Fruit fly (Drosophila melanogaster) whole organism, embryonic: Measurements from ENCODE around the gene Pex7.
A peak's percentile ranks its signal among the peaks of the same experiment; 100 is the strongest.

Source experiments
- Atf6 ChIP-seq: fragments of 200-800 bp; sonication (Bioruptor generic); IDR thresholded peaks from 2 replicates; pipeline ENCODE4 v1.3.6; 2022; ENCODE audit warnings: missing biosample characterization, missing genetic modification characterization
- C15 ChIP-seq: fragments of 200-800 bp; sonication (Bioruptor generic); IDR thresholded peaks from 3 replicates; pipeline ENCODE4 v1.3.6; 2022; ENCODE audit warnings: missing biosample characterization, missing genetic modification characterization
- CG10209 ChIP-seq: fragments of 200-800 bp; sonication (Bioruptor generic); optimal IDR thresholded peaks from 3 replicates; lab custom pipeline; 2017; ENCODE audit warnings: missing biosample characterization, mild to moderate bottlenecking, missing genetic modification characterization, missing genetic modification reagents
- CG10959 ChIP-seq: fragments of 200-800 bp; sonication (Bioruptor generic); IDR thresholded peaks from 2 replicates; pipeline ENCODE4 v1.3.6; 2022; ENCODE audit warnings: missing biosample characterization, missing genetic modification characterization
- CG11093 ChIP-seq: fragments of 200-800 bp; sonication (Bioruptor generic); IDR thresholded peaks from 3 replicates; pipeline ENCODE4 v1.3.6; 2022; ENCODE audit warnings: missing biosample characterization, missing genetic modification characterization
- CG13894 ChIP-seq: fragments of 200-800 bp; sonication (Bioruptor generic); optimal IDR thresholded peaks from 3 replicates; lab custom pipeline; 2018; ENCODE audit warnings: missing biosample characterization, mild to moderate bottlenecking, missing genetic modification characterization, moderate library complexity
- CG15479 ChIP-seq: fragments of 200-800 bp; sonication (Bioruptor generic); optimal IDR thresholded peaks from 3 replicates; lab custom pipeline; 2019; ENCODE audit warnings: missing biosample characterization, mild to moderate bottlenecking, missing genetic modification characterization, moderate library complexity
- CG15514 ChIP-seq: fragments of 200-800 bp; sonication (Bioruptor generic); optimal IDR thresholded peaks from 3 replicates; lab custom pipeline; 2017; ENCODE audit warnings: missing biosample characterization, missing genetic modification characterization, mild to moderate bottlenecking, moderate library complexity, missing genetic modification reagents
- CG17359 ChIP-seq: fragments of 200-800 bp; sonication (Bioruptor generic); optimal IDR thresholded peaks from 3 replicates; lab custom pipeline; 2018; ENCODE audit warnings: missing biosample characterization, mild to moderate bottlenecking, missing genetic modification characterization, moderate library complexity
- CG17361 ChIP-seq: fragments of 200-800 bp; sonication (Bioruptor generic); IDR thresholded peaks from 3 replicates; pipeline ENCODE4 v1.3.6; 2022; ENCODE audit warnings: missing biosample characterization, missing genetic modification characterization
- CG3065 ChIP-seq: fragments of 200-800 bp; sonication (Bioruptor generic); optimal IDR thresholded peaks from 2 replicates; lab custom pipeline; 2016; ENCODE audit warnings: missing biosample characterization, missing genetic modification characterization
- CG32772 ChIP-seq: fragments of 200-800 bp; sonication (Bioruptor generic); IDR thresholded peaks from 2 replicates; pipeline ENCODE4 v1.3.6; 2022; ENCODE audit warnings: missing biosample characterization, missing genetic modification characterization
- CG33213 ChIP-seq: fragments of 200-800 bp; sonication (Bioruptor generic); optimal IDR thresholded peaks from 3 replicates; lab custom pipeline; 2016; ENCODE audit warnings: missing biosample characterization, missing genetic modification characterization
- CG42726 ChIP-seq: fragments of 200-800 bp; sonication (Bioruptor generic); IDR thresholded peaks from 2 replicates; pipeline ENCODE4 v1.3.6; 2022; ENCODE audit warnings: missing biosample characterization, missing genetic modification characterization; ENCODE audit not compliant: partially characterized antibody
- CG4282 ChIP-seq: fragments of 200-800 bp; sonication (Bioruptor generic); optimal IDR thresholded peaks from 2 replicates; lab custom pipeline; 2016; ENCODE audit warnings: missing biosample characterization, missing genetic modification characterization
- CG4404 ChIP-seq: fragments of 200-800 bp; sonication (Bioruptor generic); IDR thresholded peaks from 2 replicates; pipeline ENCODE4 v1.3.6; 2022; ENCODE audit warnings: missing biosample characterization, missing genetic modification characterization
- CG4707 ChIP-seq: fragments of 200-800 bp; sonication (Bioruptor generic); optimal IDR thresholded peaks from 2 replicates; lab custom pipeline; 2018; ENCODE audit warnings: missing biosample characterization, mild to moderate bottlenecking, missing genetic modification characterization, moderate library complexity
- CG5953 ChIP-seq: fragments of 200-800 bp; sonication (Bioruptor generic); IDR thresholded peaks from 2 replicates; pipeline ENCODE4 v1.3.6; 2022; ENCODE audit warnings: missing biosample characterization, missing genetic modification characterization
- CG6813 ChIP-seq: fragments of 200-800 bp; sonication (Bioruptor generic); optimal IDR thresholded peaks from 2 replicates; lab custom pipeline; 2017; ENCODE audit warnings: missing biosample characterization, missing genetic modification characterization, mild to moderate bottlenecking, moderate library complexity, missing genetic modification reagents
- Camta ChIP-seq: fragments of 200-800 bp; sonication (Bioruptor generic); optimal IDR thresholded peaks from 2 replicates; lab custom pipeline; 2016; ENCODE audit warnings: missing biosample characterization, missing genetic modification characterization
- Chrac-16 ChIP-seq: fragments of 200-800 bp; sonication (Bioruptor generic); optimal IDR thresholded peaks from 3 replicates; lab custom pipeline; 2016; ENCODE audit warnings: missing biosample characterization, missing genetic modification characterization
- Doc3 ChIP-seq: fragments of 200-800 bp; sonication (Bioruptor generic); IDR thresholded peaks from 3 replicates; pipeline ENCODE4 v1.3.6; 2022; ENCODE audit warnings: missing biosample characterization, missing genetic modification characterization; ENCODE audit not compliant: partially characterized antibody
- GATAe ChIP-seq: fragments of 200-800 bp; sonication (Bioruptor generic); conservative IDR thresholded peaks from 2 replicates; pipeline ENCODE4 v1.3.6; 2022; ENCODE audit warnings: missing biosample characterization, missing genetic modification characterization
- Hey ChIP-seq: fragments of 200-800 bp; sonication (Bioruptor generic); optimal IDR thresholded peaks from 3 replicates; lab custom pipeline; 2018; ENCODE audit warnings: missing biosample characterization, mild to moderate bottlenecking, missing genetic modification characterization
- HmgD ChIP-seq: fragments of 200-800 bp; sonication (Bioruptor generic); optimal IDR thresholded peaks from 3 replicates; lab custom pipeline; 2016; ENCODE audit warnings: missing biosample characterization, missing genetic modification characterization
- Hr51 ChIP-seq, 2 experiments: fragments of 200-800 bp; sonication (Bioruptor generic); optimal IDR thresholded peaks; 2 replicates in 1 of 2; 3 replicates in 1 of 2; lab custom pipeline; 2016 to 2018; ENCODE audit warnings: missing biosample characterization in 2 of 2, missing genetic modification characterization in 2 of 2, mild to moderate bottlenecking in 1 of 2, moderate library complexity in 1 of 2
- Mrtf ChIP-seq: fragments of 200-800 bp; sonication (Bioruptor generic); IDR thresholded peaks from 3 replicates; pipeline ENCODE4 v1.3.6; 2022; ENCODE audit warnings: missing biosample characterization, missing genetic modification characterization
- Nf-YB ChIP-seq: fragments of 200-800 bp; sonication (Bioruptor generic); optimal IDR thresholded peaks from 3 replicates; lab custom pipeline; 2019; ENCODE audit warnings: missing biosample characterization, mild to moderate bottlenecking, missing genetic modification characterization, moderate library complexity
- Nf-YC ChIP-seq: fragments of 200-800 bp; optimal IDR thresholded peaks from 3 replicates; lab custom pipeline; 2019; ENCODE audit warnings: missing biosample characterization, mild to moderate bottlenecking, missing genetic modification characterization, moderate library complexity
- Six4 ChIP-seq: fragments of 200-800 bp; sonication (Bioruptor generic); optimal IDR thresholded peaks from 2 replicates; lab custom pipeline; 2016; ENCODE audit warnings: missing biosample characterization, missing genetic modification characterization
- Sry-β ChIP-seq: fragments of 200-800 bp; sonication (Bioruptor generic); optimal IDR thresholded peaks from 2 replicates; lab custom pipeline; 2018; ENCODE audit warnings: missing biosample characterization, mild to moderate bottlenecking, missing genetic modification characterization, moderate library complexity
- ac ChIP-seq: fragments of 200-800 bp; sonication (Bioruptor generic); optimal IDR thresholded peaks from 3 replicates; lab custom pipeline; 2017; ENCODE audit warnings: missing biosample characterization, mild to moderate bottlenecking, missing genetic modification characterization
- caup ChIP-seq: fragments of 200-800 bp; sonication (Bioruptor generic); optimal IDR thresholded peaks from 3 replicates; lab custom pipeline; 2017; ENCODE audit warnings: missing biosample characterization, mild to moderate bottlenecking, missing genetic modification characterization, moderate library complexity; ENCODE audit not compliant: severe bottlenecking
- chm ChIP-seq: fragments of 200-800 bp; sonication (Bioruptor generic); IDR thresholded peaks from 2 replicates; pipeline ENCODE4 v1.3.6; 2022; ENCODE audit warnings: missing biosample characterization, missing genetic modification characterization
- ham ChIP-seq: fragments of 200-800 bp; sonication (Bioruptor generic); IDR thresholded peaks from 2 replicates; pipeline ENCODE4 v1.3.6; 2022; ENCODE audit warnings: missing biosample characterization, missing genetic modification characterization
- hb ChIP-seq: fragments of 200-800 bp; sonication (Bioruptor generic); IDR thresholded peaks from 3 replicates; pipeline ENCODE4 v1.3.6; 2022; ENCODE audit warnings: missing biosample characterization, missing genetic modification characterization; ENCODE audit not compliant: partially characterized antibody
- jing ChIP-seq: fragments of 200-800 bp; sonication (Bioruptor generic); optimal IDR thresholded peaks from 2 replicates; lab custom pipeline; 2018; ENCODE audit warnings: missing biosample characterization, mild to moderate bottlenecking, missing genetic modification characterization
- lilli ChIP-seq: fragments of 200-800 bp; sonication (Bioruptor generic); optimal IDR thresholded peaks from 3 replicates; lab custom pipeline; 2016; ENCODE audit warnings: missing biosample characterization, missing genetic modification characterization
- nau ChIP-seq: fragments of 200-800 bp; sonication (Bioruptor generic); optimal IDR thresholded peaks from 3 replicates; lab custom pipeline; 2017; ENCODE audit warnings: missing biosample characterization, mild to moderate bottlenecking, missing genetic modification characterization, missing genetic modification reagents
- pb ChIP-seq: fragments of 200-800 bp; sonication (Bioruptor generic); optimal IDR thresholded peaks from 3 replicates; lab custom pipeline; 2016; ENCODE audit warnings: missing biosample characterization, missing genetic modification characterization
- phol ChIP-seq: fragments of 200-800 bp; sonication (Bioruptor generic); optimal IDR thresholded peaks from 3 replicates; lab custom pipeline; 2018; ENCODE audit warnings: missing biosample characterization, mild to moderate bottlenecking, missing genetic modification characterization, moderate library complexity
- sna ChIP-seq: fragments of 200-800 bp; sonication (Bioruptor generic); IDR thresholded peaks from 2 replicates; pipeline ENCODE4 v1.3.6; 2022; ENCODE audit warnings: missing biosample characterization, missing genetic modification characterization; ENCODE audit not compliant: partially characterized antibody
- so ChIP-seq: fragments of 200-800 bp; sonication (Bioruptor generic); IDR thresholded peaks from 3 replicates; pipeline ENCODE4 v1.3.6; 2022; ENCODE audit warnings: missing biosample characterization, missing genetic modification characterization
- sob ChIP-seq: fragments of 200-800 bp; sonication (Bioruptor generic); IDR thresholded peaks from 2 replicates; pipeline ENCODE4 v1.3.6; 2022; ENCODE audit warnings: missing biosample characterization, missing genetic modification characterization
- sr ChIP-seq: fragments of 200-800 bp; sonication (Bioruptor generic); IDR thresholded peaks from 3 replicates; pipeline ENCODE4 v1.3.6; 2022; ENCODE audit warnings: missing biosample characterization, missing genetic modification characterization
- stwl ChIP-seq: fragments of 200-800 bp; sonication (Bioruptor generic); optimal IDR thresholded peaks from 3 replicates; lab custom pipeline; 2018; ENCODE audit warnings: missing biosample characterization, mild to moderate bottlenecking, missing genetic modification characterization, moderate library complexity
- sug ChIP-seq: fragments of 200-800 bp; optimal IDR thresholded peaks from 2 replicates; lab custom pipeline; 2019; ENCODE audit warnings: missing biosample characterization, mild to moderate bottlenecking, missing genetic modification characterization, moderate library complexity
- trem ChIP-seq: fragments of 200-800 bp; optimal IDR thresholded peaks from 3 replicates; lab custom pipeline; 2019; ENCODE audit warnings: missing biosample characterization, mild to moderate bottlenecking, missing genetic modification characterization, moderate library complexity
- zfh2 ChIP-seq: fragments of 200-800 bp; sonication (Bioruptor generic); optimal IDR thresholded peaks from 2 replicates; lab custom pipeline; 2016; ENCODE audit warnings: missing biosample characterization, missing genetic modification characterization

Pex7 gene

dm6 chr3L:8675545-8676084 lies 28.7 kb downstream of the Pex7 start, which contains the start of gene hry (continued):
- TF ChIP-seq hb (no peak), CG3065 (no peak), sob (GFP tag; lab: Robert Waterston, UW) (peak; percentile 48; the same call in 1 of the 2 replicates), lilli (GFP tag; lab: Kevin White, UChicago) (peak; percentile 44), sr (peak; percentile 35; the same call in 1 of the 3 replicates), Doc3 (no peak), CG42726 (peak; percentile 67; the same call in 1 of the 2 replicates), CG32772 (GFP tag; lab: Robert Waterston, UW) (no peak), CG5953 (GFP tag; lab: Robert Waterston, UW) (peak; percentile 48; the same call in 1 of the 2 replicates), Nf-YC (tag; lab: Kevin White, UChicago) (peak; percentile 86), ham (GFP tag; lab: Robert Waterston, UW) (no peak), Hr51 (GFP tag; optimal IDR thresholded peaks at IDR 0.05; lab: Kevin White, UChicago) (peak in 1 of 2 experiments; percentile 8), CG4282 (GFP tag; lab: Kevin White, UChicago) (no peak), so (GFP tag; lab: Robert Waterston, UW) (peak; percentile 73; the same call in 2 of the 3 replicates), stwl (tag; lab: Kevin White, UChicago) (peak; percentile 10), Hey (tag; lab: Kevin White, UChicago) (peak; percentile 58), CG4404 (GFP tag; lab: Robert Waterston, UW) (no peak), CG10959 (0 out of 2 replicates have a peak, but pooled peaks have one; percentile 6), nau (peak; percentile 64), CG4707 (peak; percentile 10), caup (GFP tag; lab: Kevin White, UChicago) (peak; percentile 65), CG15479 (peak; percentile 100), CG11093 (no peak), trem (peak; percentile 11), phol (no peak), jing (peak; percentile 58), CG6813 (GFP tag; lab: Kevin White, UChicago) (peak; percentile 66), CG15514 (GFP tag; lab: Kevin White, UChicago) (peak; percentile 65), Camta (no peak), pb (GFP tag; lab: Kevin White, UChicago) (no peak), Atf6 (GFP tag; lab: Robert Waterston, UW) (no peak; the same call in 1 of the 2 replicates), ac (GFP tag; lab: Kevin White, UChicago) (peak; percentile 45), Nf-YB (GFP tag; lab: Kevin White, UChicago) (peak; percentile 83), CG10209 (GFP tag; lab: Kevin White, UChicago) (peak; percentile 40), CG17361 (GFP tag; lab: Robert Waterston, UW) (peak; percentile 17; the same call in 1 of the 3 replicates), Mrtf (GFP tag; lab: Robert Waterston, UW) (no peak), chm (GFP tag; lab: Robert Waterston, UW) (peak; percentile 69), Six4 (GFP tag; lab: Kevin White, UChicago) (no peak), GATAe (peak; percentile 61; the same call in 1 of the 2 replicates), CG33213 (no peak), zfh2 (GFP tag; lab: Kevin White, UChicago) (no peak), sug (peak; percentile 98), CG17359 (tag; lab: Kevin White, UChicago) (peak; percentile 13), C15 (GFP tag; lab: Robert Waterston, UW) (no peak), Sry-β (no peak), Chrac-16 (GFP tag; lab: Kevin White, UChicago) (no peak), HmgD (GFP tag; lab: Kevin White, UChicago) (no peak), CG13894 (tag; lab: Kevin White, UChicago) (peak; percentile 72), sna (GFP tag; lab: Robert Waterston, UW) (no peak)
